Fruit fly (Drosophila melanogaster) whole organism, adult: Measurements from ENCODE around the gene H.

ENCODE experiments used
- CG11617 ChIP-seq: fragments of 200-800 bp; sonication (Bioruptor generic); optimal IDR thresholded peaks from 2 replicates; lab custom pipeline; 2017; ENCODE audit warnings: mild to moderate bottlenecking, missing biosample characterization, missing genetic modification reagents, missing genetic modification characterization
- CG12768 ChIP-seq: fragments of 200-800 bp; sonication (Bioruptor generic); optimal IDR thresholded peaks from 2 replicates; lab custom pipeline; 2017; ENCODE audit warnings: missing biosample characterization, missing genetic modification characterization, mild to moderate bottlenecking, moderate library complexity, missing genetic modification reagents
- CG14711 ChIP-seq: fragments of 200-800 bp; sonication (Bioruptor generic); optimal IDR thresholded peaks from 2 replicates; lab custom pipeline; 2018; ENCODE audit warnings: missing biosample characterization, mild to moderate bottlenecking, missing genetic modification characterization, moderate library complexity
- CG1620 ChIP-seq: fragments of 200-800 bp; sonication (Bioruptor generic); optimal IDR thresholded peaks from 2 replicates; lab custom pipeline; 2016; ENCODE audit warnings: missing biosample characterization, missing genetic modification characterization
- CG33017 ChIP-seq: fragments of 200-800 bp; sonication (Bioruptor generic); optimal IDR thresholded peaks from 2 replicates; lab custom pipeline; 2018; ENCODE audit warnings: missing biosample characterization, mild to moderate bottlenecking, missing genetic modification characterization, moderate library complexity
- CG5204 ChIP-seq: fragments of 200-800 bp; sonication (Bioruptor generic); optimal IDR thresholded peaks from 2 replicates; lab custom pipeline; 2016; ENCODE audit warnings: missing biosample characterization, missing genetic modification characterization
- CG7045 ChIP-seq: fragments of 200-800 bp; sonication (Bioruptor generic); optimal IDR thresholded peaks from 2 replicates; lab custom pipeline; 2017; ENCODE audit warnings: missing biosample characterization, mild to moderate bottlenecking, missing genetic modification characterization
- CG7101 ChIP-seq: fragments of 200-800 bp; sonication (Bioruptor generic); optimal IDR thresholded peaks from 2 replicates; lab custom pipeline; 2018; ENCODE audit warnings: missing biosample characterization, mild to moderate bottlenecking, missing genetic modification characterization, moderate library complexity
- Clk ChIP-seq: fragments of 200-800 bp; sonication (Bioruptor generic); optimal IDR thresholded peaks from 2 replicates; lab custom pipeline; 2017; ENCODE audit warnings: missing biosample characterization, missing genetic modification characterization
- Crg-1 ChIP-seq: fragments of 200-800 bp; sonication (Bioruptor generic); optimal IDR thresholded peaks from 2 replicates; lab custom pipeline; 2016; ENCODE audit warnings: missing biosample characterization, missing genetic modification characterization
- Hr96 ChIP-seq: fragments of 200-800 bp; sonication (Bioruptor generic); optimal IDR thresholded peaks from 2 replicates; lab custom pipeline; 2016; ENCODE audit warnings: missing biosample characterization, missing genetic modification characterization
- Mnt ChIP-seq: fragments of 200-800 bp; sonication (Bioruptor generic); optimal IDR thresholded peaks from 2 replicates; lab custom pipeline; 2016; ENCODE audit warnings: missing biosample characterization, mild to moderate bottlenecking, missing genetic modification characterization
- bab1 ChIP-seq: fragments of 200-800 bp; sonication (Bioruptor generic); optimal IDR thresholded peaks from 3 replicates; lab custom pipeline; 2019; ENCODE audit warnings: missing biosample characterization, mild to moderate bottlenecking, missing genetic modification characterization, moderate library complexity
- cic ChIP-seq: fragments of 200-800 bp; sonication (Bioruptor generic); optimal IDR thresholded peaks from 2 replicates; lab custom pipeline; 2017; ENCODE audit warnings: missing biosample characterization, mild to moderate bottlenecking, missing genetic modification characterization, moderate library complexity
- cnc ChIP-seq, 2 experiments: fragments of >200 bp; optimal IDR thresholded peaks; 2 replicates each; lab custom pipeline; 2017
- kay ChIP-seq: fragments of 200-800 bp; sonication (Bioruptor generic); peaks from one replicate; lab custom pipeline; 2016; ENCODE audit warnings: missing biosample characterization, missing genetic modification characterization, borderline replicate concordance
- ovo ChIP-seq: fragments of 200-800 bp; sonication (Bioruptor generic); optimal IDR thresholded peaks from 2 replicates; lab custom pipeline; 2016; ENCODE audit warnings: missing biosample characterization, missing genetic modification characterization
- pad ChIP-seq: fragments of 200-800 bp; sonication (Bioruptor generic); optimal IDR thresholded peaks from 3 replicates; lab custom pipeline; 2017; ENCODE audit warnings: missing biosample characterization, missing genetic modification characterization, mild to moderate bottlenecking, moderate library complexity, missing genetic modification reagents
- tj ChIP-seq: fragments of 200-800 bp; sonication (Bioruptor generic); optimal IDR thresholded peaks from 3 replicates; lab custom pipeline; 2017; ENCODE audit warnings: missing biosample characterization, mild to moderate bottlenecking, missing genetic modification characterization, moderate library complexity
- toe ChIP-seq: fragments of 200-800 bp; sonication (Bioruptor generic); optimal IDR thresholded peaks from 2 replicates; lab custom pipeline; 2016; ENCODE audit warnings: missing biosample characterization, missing genetic modification characterization

The H gene

DNA sequence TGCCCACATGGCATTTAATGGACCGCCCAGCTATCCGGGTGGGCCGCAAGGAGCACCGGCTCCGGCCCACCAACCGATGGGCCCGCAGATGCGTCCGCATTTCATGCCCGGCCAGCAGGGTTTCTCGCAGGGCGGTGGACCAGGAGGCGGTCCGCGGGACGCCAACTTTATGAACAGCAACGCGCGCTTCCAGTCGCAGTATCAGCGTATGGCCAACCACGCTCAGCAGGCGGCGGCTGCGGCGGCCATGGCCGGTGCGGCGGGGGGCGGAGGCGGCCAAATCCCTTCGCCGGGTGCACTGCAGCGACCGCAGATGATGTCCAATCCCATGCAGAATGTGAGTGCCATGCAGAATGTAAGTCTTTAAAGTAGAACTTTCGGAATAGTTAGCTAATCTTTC is 13.5 kb upstream of the H start:
- TF ChIP-seq bab1 (no peak), CG5204 (GFP tag; lab: Kevin White, UChicago) (no peak), pad (GFP tag; lab: Kevin White, UChicago) (no peak), Crg-1 (GFP tag; lab: Kevin White, UChicago) (no peak), CG7101 (tag; lab: Kevin White, UChicago) (no peak), Mnt (no peak), Clk (no peak), cnc (optimal IDR thresholded peaks at IDR 0.05; lab: Kevin White, UChicago) (no peak), CG1620 (GFP tag; lab: Kevin White, UChicago) (no peak), CG7045 (no peak), ovo (GFP tag; lab: Kevin White, UChicago) (no peak), tj (GFP tag; lab: Kevin White, UChicago) (no peak), CG11617 (no peak), CG14711 (tag; lab: Kevin White, UChicago) (no peak), toe (GFP tag; lab: Kevin White, UChicago) (no peak), Hr96 (GFP tag; lab: Kevin White, UChicago) (no peak), cic (GFP tag; lab: Kevin White, UChicago) (no peak)

DNA sequence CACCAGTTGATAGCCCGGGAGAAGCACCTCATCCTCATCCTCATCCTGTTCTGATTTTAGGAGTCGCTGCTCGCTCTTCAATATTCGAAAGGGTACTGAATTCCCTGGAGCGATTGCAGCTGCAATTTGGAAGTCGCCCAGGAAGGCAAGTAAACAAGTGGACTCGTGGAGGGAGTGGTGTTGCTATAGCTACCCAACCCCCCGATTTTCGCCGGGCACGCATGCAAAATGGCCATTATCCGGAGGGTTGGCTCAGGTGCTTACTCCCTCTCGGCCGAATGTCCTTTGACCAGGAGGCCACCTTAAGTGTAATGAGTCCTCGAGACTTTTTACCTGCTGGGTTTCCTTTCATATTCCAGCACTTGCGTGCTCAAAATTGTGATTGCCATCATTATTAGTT is 4.9 kb upstream of the H start, which contains the start of gene CG15923:
TSS of gene CG15923 (minus strand) at position 101 of the 400 bp plus-strand sequence.
- TF ChIP-seq toe (GFP tag; lab: Kevin White, UChicago) (no peak), kay (GFP tag; lab: Kevin White, UChicago) (no peak), CG12768 (GFP tag; lab: Kevin White, UChicago) (no peak), ovo (GFP tag; lab: Kevin White, UChicago) (no peak), Mnt (no peak), CG7101 (tag; lab: Kevin White, UChicago) (no peak), CG5204 (GFP tag; lab: Kevin White, UChicago) (no peak), Crg-1 (GFP tag; lab: Kevin White, UChicago) (no peak), Clk (no peak), CG14711 (tag; lab: Kevin White, UChicago) (no peak), CG1620 (GFP tag; lab: Kevin White, UChicago) (no peak), CG33017 (no peak), bab1 (no peak)

DNA sequence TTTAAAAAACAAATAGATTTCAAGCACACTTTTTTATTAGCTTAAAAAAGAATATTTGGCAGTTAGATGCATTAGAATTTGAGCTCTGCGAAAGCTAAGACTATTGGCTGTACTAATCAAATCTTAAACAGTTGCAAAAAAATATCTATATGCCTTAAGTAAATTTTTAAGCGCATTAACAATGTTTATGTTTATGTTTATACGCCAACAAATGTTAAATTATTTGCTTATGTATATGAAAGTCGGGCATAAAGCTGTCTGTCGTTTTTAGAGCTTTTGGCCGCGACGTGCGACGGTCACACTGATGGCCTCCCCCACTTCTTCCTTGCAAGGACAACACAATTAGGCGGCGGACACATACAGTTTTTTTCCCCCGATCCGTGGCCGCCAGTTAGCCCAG is 4.2 kb upstream of the H start, which contains the start of gene CG5466:
TSS of gene CG5466 (plus strand) at position 301 of the 400 bp plus-strand sequence.
- TF ChIP-seq Mnt, result no peak
- no peak for TF ChIP-seq Crg-1 (GFP tag; lab: Kevin White, UChicago)
- TF ChIP-seq bab1, result no peak
- no peak for TF ChIP-seq tj (GFP tag; lab: Kevin White, UChicago)
- TF ChIP-seq Clk, result no peak
- TF ChIP-seq CG11617, result no peak
- no peak for TF ChIP-seq cic (GFP tag; lab: Kevin White, UChicago)
- TF ChIP-seq ovo (GFP tag; lab: Kevin White, UChicago), result no peak
- TF ChIP-seq Hr96 (GFP tag; lab: Kevin White, UChicago), result no peak
- TF ChIP-seq CG14711 (tag; lab: Kevin White, UChicago), result no peak
- TF ChIP-seq kay (GFP tag; lab: Kevin White, UChicago), result no peak
- TF ChIP-seq CG12768 (GFP tag; lab: Kevin White, UChicago), result no peak
- no peak for TF ChIP-seq CG5204 (GFP tag; lab: Kevin White, UChicago)
- TF ChIP-seq toe (GFP tag; lab: Kevin White, UChicago), result no peak
- no peak for TF ChIP-seq CG7101 (tag; lab: Kevin White, UChicago)
- no peak for TF ChIP-seq CG33017

DNA sequence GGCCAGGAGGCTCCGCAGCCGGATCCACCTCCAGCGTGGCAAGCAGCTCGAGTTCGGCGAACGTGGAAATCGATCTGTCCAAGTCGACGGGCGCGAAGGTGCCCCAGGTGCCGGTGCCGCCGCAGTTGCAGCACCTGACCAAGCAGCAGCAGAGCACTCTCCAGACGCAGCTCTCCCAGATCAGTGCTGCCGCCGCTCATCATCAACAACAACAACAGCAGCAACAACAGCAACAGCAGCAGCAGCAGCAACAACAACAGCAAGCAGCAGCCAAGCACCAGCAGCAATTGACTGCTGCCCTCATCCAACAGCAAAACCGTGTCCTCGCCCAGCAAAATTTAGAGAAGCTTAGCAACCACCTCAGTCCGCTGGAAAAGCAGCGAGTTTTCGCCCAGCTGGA is 2.8 kb upstream of the H start:
- TF ChIP-seq pad (GFP tag; lab: Kevin White, UChicago), result no peak

DNA sequence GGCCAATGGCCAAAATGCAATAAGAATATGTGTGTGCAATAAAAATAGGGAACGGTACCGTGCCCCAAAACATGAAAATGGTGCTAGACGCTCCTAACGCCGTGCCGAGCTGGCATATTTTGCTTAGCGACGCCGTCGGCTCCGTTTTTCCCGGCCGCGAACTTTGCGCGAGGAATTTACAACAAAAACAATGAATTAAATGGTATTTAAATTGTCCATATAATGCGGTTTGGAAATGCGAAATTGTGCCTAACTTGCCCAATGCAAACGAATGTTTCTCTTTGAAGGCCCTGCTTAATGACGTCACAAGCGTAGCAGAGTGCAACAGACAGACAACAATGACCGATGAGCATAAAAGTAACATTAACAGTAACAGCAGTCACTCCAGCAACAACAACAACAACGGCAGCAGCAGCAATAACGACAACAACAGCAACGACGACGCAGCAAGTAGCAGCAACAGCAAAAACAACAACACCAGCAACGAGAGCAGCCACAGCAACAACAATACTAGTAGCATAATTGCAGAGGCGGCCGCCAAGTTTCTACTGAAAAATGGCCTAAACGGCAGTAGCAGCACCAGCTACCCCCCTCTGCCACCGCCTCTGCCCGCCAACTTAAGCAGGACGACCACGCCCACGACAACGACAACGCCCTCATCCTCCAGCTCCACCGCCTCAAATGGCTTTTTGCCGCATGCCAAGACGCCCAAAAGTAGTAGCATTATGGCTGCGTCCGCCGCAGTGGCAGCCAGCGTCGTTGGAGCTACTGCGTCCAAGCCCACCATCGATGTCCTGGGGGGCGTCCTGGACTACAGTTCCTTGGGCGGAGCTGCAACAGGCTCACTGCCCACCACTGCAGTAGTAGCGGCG is 795 bp downstream of the H start:
- no peak for TF ChIP-seq kay (GFP tag; lab: Kevin White, UChicago)
- no peak for TF ChIP-seq bab1
- TF ChIP-seq CG5204 (GFP tag; lab: Kevin White, UChicago), result no peak
- no peak for TF ChIP-seq tj (GFP tag; lab: Kevin White, UChicago)
- TF ChIP-seq cic (GFP tag; lab: Kevin White, UChicago), result no peak
- TF ChIP-seq CG33017, result no peak
- no peak for TF ChIP-seq Hr96 (GFP tag; lab: Kevin White, UChicago)
- no peak for TF ChIP-seq Mnt
- TF ChIP-seq CG14711 (tag; lab: Kevin White, UChicago), result no peak
- TF ChIP-seq toe (GFP tag; lab: Kevin White, UChicago), result no peak
- TF ChIP-seq CG7045, result no peak
- no peak for TF ChIP-seq cnc (optimal IDR thresholded peaks at IDR 0.05; lab: Kevin White, UChicago)
- no peak for TF ChIP-seq Clk
- TF ChIP-seq ovo (GFP tag; lab: Kevin White, UChicago), result no peak
- TF ChIP-seq CG12768 (GFP tag; lab: Kevin White, UChicago), result no peak
- TF ChIP-seq CG11617, result no peak

DNA sequence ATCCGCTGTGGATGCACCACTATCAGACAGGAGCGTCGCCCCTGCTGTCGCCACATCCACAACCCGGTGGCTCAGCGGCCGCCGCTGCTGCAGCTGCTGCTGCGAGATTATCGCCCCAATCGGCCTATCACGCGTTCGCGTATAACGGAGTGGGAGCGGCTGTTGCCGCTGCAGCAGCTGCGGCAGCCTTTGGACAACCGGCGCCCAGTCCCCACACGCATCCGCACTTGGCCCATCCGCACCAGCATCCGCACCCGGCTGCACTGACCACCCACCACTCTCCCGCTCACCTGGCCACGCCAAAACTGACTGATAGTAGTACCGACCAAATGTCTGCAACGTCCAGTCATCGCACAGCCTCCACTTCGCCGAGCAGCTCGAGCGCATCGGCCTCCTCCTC is 4.4 kb downstream of the H start:
- TF ChIP-seq CG33017 (no peak), CG1620 (GFP tag; lab: Kevin White, UChicago) (no peak), Clk (no peak), Mnt (no peak), Hr96 (GFP tag; lab: Kevin White, UChicago) (no peak), Crg-1 (GFP tag; lab: Kevin White, UChicago) (no peak), cnc (optimal IDR thresholded peaks at IDR 0.05; lab: Kevin White, UChicago) (no peak), tj (GFP tag; lab: Kevin White, UChicago) (no peak), cic (GFP tag; lab: Kevin White, UChicago) (no peak), kay (GFP tag; lab: Kevin White, UChicago) (no peak), ovo (GFP tag; lab: Kevin White, UChicago) (no peak), CG14711 (tag; lab: Kevin White, UChicago) (no peak), CG11617 (no peak), CG7101 (tag; lab: Kevin White, UChicago) (no peak), bab1 (no peak), toe (GFP tag; lab: Kevin White, UChicago) (no peak)
